Worm (Caenorhabditis elegans) whole organism, late embryonic: ENCODE results near the gene sptl-2.

Experiments
- C08G9.2 ChIP-seq: sonication (generic microtip); optimal IDR thresholded peaks from 2 replicates; lab custom pipeline; 2016; ENCODE audit warnings: mild to moderate bottlenecking, missing genetic modification characterization, moderate library complexity, missing compliant biosample characterization
- K02D7.2 ChIP-seq: sonication (generic microtip); optimal IDR thresholded peaks from 2 replicates; lab custom pipeline; 2017; ENCODE audit warnings: mild to moderate bottlenecking, missing genetic modification characterization, missing compliant biosample characterization
- K09A11.1 ChIP-seq: sonication (generic microtip); optimal IDR thresholded peaks from 2 replicates; lab custom pipeline; 2017; ENCODE audit warnings: antibody characterized with exemption, mild to moderate bottlenecking, missing genetic modification characterization, missing compliant biosample characterization; ENCODE audit not compliant: insufficient read depth
- Y22D7AL.16 ChIP-seq: sonication (generic microtip); optimal IDR thresholded peaks from 2 replicates; lab custom pipeline; 2016; ENCODE audit warnings: missing genetic modification characterization, missing compliant biosample characterization
- ama-1 ChIP-seq: fragments of 150-350 bp; optimal IDR thresholded peaks from 2 replicates; lab custom pipeline; 2014
- ceh-14 ChIP-seq: sonication (generic microtip); optimal IDR thresholded peaks from 2 replicates; lab custom pipeline; 2016; ENCODE audit warnings: missing genotype, missing genetic modification characterization, missing compliant biosample characterization
- ceh-19 ChIP-seq: fragments of 200-800 bp; sonication (Bioruptor generic); optimal IDR thresholded peaks from 2 replicates; lab custom pipeline; 2018; ENCODE audit warnings: mild to moderate bottlenecking, missing genetic modification characterization, missing compliant biosample characterization
- ceh-2 ChIP-seq: sonication (generic microtip); optimal IDR thresholded peaks from 2 replicates; lab custom pipeline; 2016; ENCODE audit warnings: missing genotype, missing genetic modification characterization, missing compliant biosample characterization
- ceh-24 ChIP-seq: sonication (generic microtip); optimal IDR thresholded peaks from 2 replicates; lab custom pipeline; 2016; ENCODE audit warnings: mild to moderate bottlenecking, missing genetic modification characterization, missing compliant biosample characterization
- ceh-30 ChIP-seq: fragments of 150-350 bp; optimal IDR thresholded peaks from 2 replicates; lab custom pipeline; 2014; ENCODE audit warnings: missing biosample characterization, missing genetic modification characterization
- ceh-31 ChIP-seq: sonication (generic microtip); optimal IDR thresholded peaks from 2 replicates; lab custom pipeline; 2016; ENCODE audit warnings: missing genetic modification characterization, missing compliant biosample characterization
- ceh-34 ChIP-seq: sonication (generic microtip); optimal IDR thresholded peaks from 2 replicates; lab custom pipeline; 2016; ENCODE audit warnings: mild to moderate bottlenecking, missing genetic modification characterization, missing compliant biosample characterization
- ceh-45 ChIP-seq: fragments of 200-800 bp; sonication (Bioruptor generic); IDR thresholded peaks from 2 replicates; pipeline ENCODE4 v1.3.6; 2022; ENCODE audit warnings: missing genetic modification reagents, missing genetic modification characterization, missing compliant biosample characterization
- ceh-48 ChIP-seq: sonication (generic microtip); optimal IDR thresholded peaks from 2 replicates; lab custom pipeline; 2016; ENCODE audit warnings: missing genetic modification characterization, inconsistent platforms, missing compliant biosample characterization
- ceh-6 ChIP-seq: fragments of 200-800 bp; sonication (Bioruptor generic); optimal IDR thresholded peaks from 2 replicates; lab custom pipeline; 2018; ENCODE audit warnings: mild to moderate bottlenecking, missing genetic modification characterization, missing compliant biosample characterization
- che-1 ChIP-seq: sonication (generic microtip); optimal IDR thresholded peaks from 2 replicates; lab custom pipeline; 2016; ENCODE audit warnings: mild to moderate bottlenecking, missing genetic modification characterization, missing compliant biosample characterization
- dmd-4 ChIP-seq: sonication (generic microtip); optimal IDR thresholded peaks from 2 replicates; lab custom pipeline; 2016; ENCODE audit warnings: borderline replicate concordance, missing genetic modification characterization, missing compliant biosample characterization
- elt-4 ChIP-seq: sonication (generic microtip); optimal IDR thresholded peaks from 2 replicates; lab custom pipeline; 2016; ENCODE audit warnings: missing genetic modification characterization, missing compliant biosample characterization
- fkh-10 ChIP-seq: fragments of 150-350 bp; optimal IDR thresholded peaks from 2 replicates; lab custom pipeline; 2014; ENCODE audit warnings: missing biosample characterization, missing genetic modification reagents, missing genetic modification characterization
- fkh-6 ChIP-seq: sonication (generic microtip); optimal IDR thresholded peaks from 2 replicates; lab custom pipeline; 2016; ENCODE audit warnings: missing genetic modification characterization, missing compliant biosample characterization
- gmeb-2 ChIP-seq: sonication (generic microtip); optimal IDR thresholded peaks from 2 replicates; lab custom pipeline; 2016; ENCODE audit warnings: missing genetic modification characterization, inconsistent platforms, missing compliant biosample characterization
- hlh-15 ChIP-seq: sonication (generic microtip); optimal IDR thresholded peaks from 2 replicates; lab custom pipeline; 2016; ENCODE audit warnings: missing genetic modification characterization, missing compliant biosample characterization
- hlh-30 ChIP-seq: sonication (generic microtip); optimal IDR thresholded peaks from 2 replicates; lab custom pipeline; 2017; ENCODE audit warnings: antibody characterized with exemption, missing genetic modification characterization, missing compliant biosample characterization; ENCODE audit not compliant: insufficient read depth
- hlh-6 ChIP-seq: sonication (generic microtip); optimal IDR thresholded peaks from 2 replicates; lab custom pipeline; 2016; ENCODE audit warnings: missing genotype, missing genetic modification characterization, missing compliant biosample characterization
- lin-11 ChIP-seq: fragments of 200-800 bp; sonication (Bioruptor generic); optimal IDR thresholded peaks from 2 replicates; lab custom pipeline; 2018; ENCODE audit warnings: mild to moderate bottlenecking, missing genetic modification characterization, missing compliant biosample characterization
- mec-3 ChIP-seq: sonication (generic microtip); optimal IDR thresholded peaks from 2 replicates; lab custom pipeline; 2016; ENCODE audit warnings: borderline replicate concordance, missing genetic modification characterization, missing compliant biosample characterization
- nfya-1 ChIP-seq: sonication (generic microtip); optimal IDR thresholded peaks from 2 replicates; lab custom pipeline; 2017; ENCODE audit warnings: missing genetic modification characterization, mild to moderate bottlenecking, missing compliant biosample characterization, antibody characterized with exemption, moderate library complexity
- odd-2 ChIP-seq: sonication (generic microtip); optimal IDR thresholded peaks from 2 replicates; lab custom pipeline; 2017; ENCODE audit warnings: antibody characterized with exemption, mild to moderate bottlenecking, missing genetic modification characterization, missing compliant biosample characterization
- pag-3 ChIP-seq: sonication (generic microtip); optimal IDR thresholded peaks from 2 replicates; lab custom pipeline; 2016; ENCODE audit warnings: missing compliant biosample characterization, missing genetic modification characterization, borderline replicate concordance
- ref-2 ChIP-seq: sonication (generic microtip); optimal IDR thresholded peaks from 2 replicates; lab custom pipeline; 2016; ENCODE audit warnings: missing genetic modification characterization, missing compliant biosample characterization
- rnt-1 ChIP-seq: sonication (generic microtip); optimal IDR thresholded peaks from 2 replicates; lab custom pipeline; 2016; ENCODE audit warnings: missing genetic modification characterization, missing compliant biosample characterization
- sdc-2 ChIP-seq: sonication (generic microtip); optimal IDR thresholded peaks from 2 replicates; lab custom pipeline; 2016; ENCODE audit warnings: missing genotype, missing genetic modification characterization, missing compliant biosample characterization
- sox-2 ChIP-seq: fragments of 200-800 bp; sonication (Bioruptor generic); IDR thresholded peaks from 2 replicates; pipeline ENCODE4 v1.3.6; 2022; ENCODE audit warnings: missing genetic modification reagents, missing genetic modification characterization, missing compliant biosample characterization
- unc-42 ChIP-seq: sonication (generic microtip); optimal IDR thresholded peaks from 2 replicates; lab custom pipeline; 2016; ENCODE audit warnings: missing genotype, missing genetic modification characterization, missing compliant biosample characterization
- unc-55 ChIP-seq: sonication (generic microtip); optimal IDR thresholded peaks from 2 replicates; lab custom pipeline; 2017; ENCODE audit warnings: missing biosample characterization, missing genetic modification reagents, missing genetic modification characterization
- zip-5 ChIP-seq: sonication (generic microtip); optimal IDR thresholded peaks from 2 replicates; lab custom pipeline; 2016; ENCODE audit warnings: missing genetic modification characterization, missing compliant biosample characterization

Gene sptl-2

ce11 chrV:8025259-8025658, 8.3 kb downstream of the sptl-2 start:
- TF ChIP-seq ama-1 (lab: Kevin White, UChicago) (no peak), ceh-48 (tag; lab: Kevin White, UChicago) (no peak)

ce11 chrV:8026343-8026742, 9.3 kb downstream of the sptl-2 start, which contains the start of gene F43H9.4:
TSS of gene F43H9.4 (plus strand) at chrV:8026708.
- TF ChIP-seq ceh-24 (no peak), C08G9.2 (no peak), sdc-2 (tag; lab: Kevin White, UChicago) (no peak), ceh-6 (no peak), ref-2 (no peak), pag-3 (tag; lab: Kevin White, UChicago) (no peak), ceh-48 (tag; lab: Kevin White, UChicago) (no peak), ceh-14 (tag; lab: Kevin White, UChicago) (no peak), K02D7.2 (tag; lab: Kevin White, UChicago) (no peak), fkh-10 (GFP tag; lab: Kevin White, UChicago) (no peak), mec-3 (tag; lab: Kevin White, UChicago) (no peak), sox-2 (GFP tag; lab: Robert Waterston, UW) (no peak), ceh-31 (tag; lab: Kevin White, UChicago) (no peak), zip-5 (tag; lab: Kevin White, UChicago) (no peak), gmeb-2 (tag; lab: Kevin White, UChicago) (no peak), K09A11.1 (tag; lab: Kevin White, UChicago) (no peak), Y22D7AL.16 (tag; lab: Kevin White, UChicago) (no peak)

ce11 chrV:8027429-8028142, 10.6 kb downstream of the sptl-2 start:
- TF ChIP-seq K02D7.2 (tag; lab: Kevin White, UChicago) = no peak
- TF ChIP-seq ref-2 = no peak
- TF ChIP-seq ceh-34 (tag; lab: Kevin White, UChicago) = no peak
- TF ChIP-seq ceh-14 (tag; lab: Kevin White, UChicago) = no peak
- no peak for TF ChIP-seq ceh-19 (GFP tag; lab: Kevin White, UChicago)
- TF ChIP-seq rnt-1 (tag; lab: Kevin White, UChicago) = no peak
- TF ChIP-seq odd-2 (tag; lab: Kevin White, UChicago) = no peak
- no peak for TF ChIP-seq ceh-2
- TF ChIP-seq ceh-45 (GFP tag; lab: Robert Waterston, UW) = no peak
- TF ChIP-seq hlh-6 (tag; lab: Kevin White, UChicago) = no peak
- no peak for TF ChIP-seq pag-3 (tag; lab: Kevin White, UChicago)
- TF ChIP-seq elt-4 (tag; lab: Kevin White, UChicago) = no peak
- TF ChIP-seq gmeb-2 (tag; lab: Kevin White, UChicago) = no peak
- TF ChIP-seq fkh-6 (tag; lab: Kevin White, UChicago) = no peak
- no peak for TF ChIP-seq sox-2 (GFP tag; lab: Robert Waterston, UW)
- TF ChIP-seq, all 69 proteins: peak for 0

- TF ChIP-seq ceh-6 = no peak
Observed at ce11 chrV:8028825-8029489, 11.9 kb downstream of the sptl-2 start, which contains the start of gene oma-2. TSS of gene oma-2 (plus strand) at chrV:8029439.

ce11 chrV:8031121-8031520, 14.1 kb downstream of the sptl-2 start, which contains the start of gene vars-1:
TSS of gene vars-1 (plus strand) at chrV:8031411.
- peak; percentile 35 for TF ChIP-seq unc-42
- peak; percentile 54 for TF ChIP-seq unc-55
- peak; percentile 0 for TF ChIP-seq nfya-1
- no peak for TF ChIP-seq hlh-30 (tag; lab: Kevin White, UChicago)
- TF ChIP-seq ceh-14 (tag; lab: Kevin White, UChicago) = no peak
- no peak for TF ChIP-seq lin-11 (tag; lab: Kevin White, UChicago)
- no peak for TF ChIP-seq hlh-15
- no peak for TF ChIP-seq che-1 (tag; lab: Kevin White, UChicago)
- no peak for TF ChIP-seq dmd-4
- no peak for TF ChIP-seq C08G9.2
- TF ChIP-seq ceh-30 (tag; lab: Kevin White, UChicago) = no peak
- TF ChIP-seq, all 69 proteins: peak for 3
